Fruit fly (Drosophila melanogaster) whole organism: ENCODE measurements around the gene FucTC.

Experiments used
- CG8478 ChIP-seq: fragments of >200 bp; optimal IDR thresholded peaks from 2 replicates; lab custom pipeline; 2018; ENCODE audit warnings: inconsistent platforms
- Dll ChIP-seq: fragments of >200 bp; optimal IDR thresholded peaks from 2 replicates; lab custom pipeline; 2017
- EcR ChIP-seq, 2 experiments: fragments of >200 bp; optimal IDR thresholded peaks; 2 replicates each; lab custom pipeline; 2017; ENCODE audit warnings: missing biosample characterization in 2 of 2, missing genetic modification characterization in 2 of 2, missing genetic modification reagents in 2 of 2
- pan ChIP-seq: fragments of >200 bp; optimal IDR thresholded peaks from 2 replicates; lab custom pipeline; 2017
- psq ChIP-seq: fragments of >200 bp; optimal IDR thresholded peaks from 2 replicates; lab custom pipeline; 2017
- usp ChIP-seq: fragments of >200 bp; optimal IDR thresholded peaks from 2 replicates; lab custom pipeline; 2017; ENCODE audit warnings: missing biosample characterization, missing genetic modification characterization, mixed read lengths

The FucTC gene

dm6 chrX:23011203-23011602 lies at the start of gene FucTC:
TSS of gene FucTC (minus strand) at chrX:23011303.
- TF ChIP-seq pan (lab: Kevin White, UChicago) (no peak), EcR (GFP tag; optimal IDR thresholded peaks at IDR 0.05; lab: Kevin White, UChicago) (no peak)

dm6 chrX:23035766-23036165 lies 24.7 kb upstream of the FucTC start, which contains the start of gene CG12061:
TSS of gene CG12061 (plus strand) at chrX:23036066.
- TF ChIP-seq Dll (lab: Kevin White, UChicago): no peak
- no peak for TF ChIP-seq CG8478 (lab: Kevin White, UChicago)
- no peak for TF ChIP-seq usp (GFP tag; lab: Kevin White, UChicago)
- TF ChIP-seq EcR (GFP tag; optimal IDR thresholded peaks at IDR 0.05; lab: Kevin White, UChicago): no peak
- TF ChIP-seq psq (lab: Kevin White, UChicago): no peak
- TF ChIP-seq pan (lab: Kevin White, UChicago): no peak

dm6 chrX:23022598-23022997 lies 11.5 kb upstream of the FucTC start, which contains the start of gene zyd:
TSS of gene zyd (plus strand) at chrX:23022898.
- TF ChIP-seq pan (lab: Kevin White, UChicago) (no peak), EcR (GFP tag; optimal IDR thresholded peaks at IDR 0.05; lab: Kevin White, UChicago) (no peak), usp (GFP tag; lab: Kevin White, UChicago) (no peak), CG8478 (lab: Kevin White, UChicago) (no peak), psq (lab: Kevin White, UChicago) (no peak), Dll (lab: Kevin White, UChicago) (no peak)

dm6 chrX:23013208-23013607 lies 2.1 kb upstream of the FucTC start, which contains the start of the genes Rab21 and Coa7:
TSS of gene Rab21 (minus strand) at chrX:23013409.
TSS of gene Coa7 (plus strand) at chrX:23013495.
- no peak for TF ChIP-seq usp (GFP tag; lab: Kevin White, UChicago)
- TF ChIP-seq Dll (lab: Kevin White, UChicago): no peak
- TF ChIP-seq EcR (GFP tag; optimal IDR thresholded peaks at IDR 0.05; lab: Kevin White, UChicago): no peak
- no peak for TF ChIP-seq pan (lab: Kevin White, UChicago)
- no peak for TF ChIP-seq psq (lab: Kevin White, UChicago)
- TF ChIP-seq CG8478 (lab: Kevin White, UChicago): no peak

dm6 chrX:23011859-23012258 lies 756 bp upstream of the FucTC start:
- no peak for TF ChIP-seq psq (lab: Kevin White, UChicago)
- TF ChIP-seq EcR (GFP tag; optimal IDR thresholded peaks at IDR 0.05; lab: Kevin White, UChicago): no peak
- no peak for TF ChIP-seq CG8478 (lab: Kevin White, UChicago)
- no peak for TF ChIP-seq pan (lab: Kevin White, UChicago)
- TF ChIP-seq Dll (lab: Kevin White, UChicago): no peak
- no peak for TF ChIP-seq usp (GFP tag; lab: Kevin White, UChicago)

- no peak for TF ChIP-seq pan (lab: Kevin White, UChicago)
- TF ChIP-seq CG8478 (lab: Kevin White, UChicago): no peak
- TF ChIP-seq EcR (GFP tag; optimal IDR thresholded peaks at IDR 0.05; lab: Kevin White, UChicago): no peak
Observed at dm6 chrX:23010651-23011050, 452 bp downstream of the FucTC start.

- no peak for TF ChIP-seq Dll (lab: Kevin White, UChicago)
- TF ChIP-seq CG8478 (lab: Kevin White, UChicago): no peak
- TF ChIP-seq usp (GFP tag; lab: Kevin White, UChicago): no peak
- TF ChIP-seq psq (lab: Kevin White, UChicago): no peak
- no peak for TF ChIP-seq EcR (GFP tag; optimal IDR thresholded peaks at IDR 0.05; lab: Kevin White, UChicago)
Observed at dm6 chrX:23007399-23007798, 3.7 kb downstream of the FucTC start.

dm6 chrX:23006925-23007324 lies 4.2 kb downstream of the FucTC start:
- TF ChIP-seq Dll (lab: Kevin White, UChicago) (no peak), usp (GFP tag; lab: Kevin White, UChicago) (no peak), pan (lab: Kevin White, UChicago) (no peak), psq (lab: Kevin White, UChicago) (no peak), EcR (GFP tag; optimal IDR thresholded peaks at IDR 0.05; lab: Kevin White, UChicago) (no peak), CG8478 (lab: Kevin White, UChicago) (no peak)

dm6 chrX:23004598-23005469 lies 6.3 kb downstream of the FucTC start, which contains the start of the genes stnA and stnB:
TSS of gene stnA (minus strand) at chrX:23004648.
TSS of gene stnB (minus strand) at chrX:23004648.
- TF ChIP-seq EcR (GFP tag; optimal IDR thresholded peaks at IDR 0.05; lab: Kevin White, UChicago): no peak
- no peak for TF ChIP-seq psq (lab: Kevin White, UChicago)
- no peak for TF ChIP-seq Dll (lab: Kevin White, UChicago)
- TF ChIP-seq CG8478 (lab: Kevin White, UChicago): no peak
- TF ChIP-seq usp (GFP tag; lab: Kevin White, UChicago): no peak
- TF ChIP-seq pan (lab: Kevin White, UChicago): no peak

dm6 chrX:22981508-22981907 lies 29.6 kb downstream of the FucTC start:
- TF ChIP-seq pan (lab: Kevin White, UChicago) (no peak), Dll (lab: Kevin White, UChicago) (no peak), CG8478 (lab: Kevin White, UChicago) (no peak), EcR (GFP tag; optimal IDR thresholded peaks at IDR 0.05; lab: Kevin White, UChicago) (no peak), psq (lab: Kevin White, UChicago) (no peak), usp (GFP tag; lab: Kevin White, UChicago) (no peak)

dm6 chrX:22962260-22962659 lies 48.8 kb downstream of the FucTC start, which contains the start of gene CG40485:
TSS of gene CG40485 (minus strand) at chrX:22962360.
- no peak for TF ChIP-seq usp (GFP tag; lab: Kevin White, UChicago)
- TF ChIP-seq pan (lab: Kevin White, UChicago): no peak
- no peak for TF ChIP-seq Dll (lab: Kevin White, UChicago)
- no peak for TF ChIP-seq EcR (GFP tag; optimal IDR thresholded peaks at IDR 0.05; lab: Kevin White, UChicago)
- TF ChIP-seq CG8478 (lab: Kevin White, UChicago): no peak
- TF ChIP-seq psq (lab: Kevin White, UChicago): no peak
